Worm (Caenorhabditis elegans) whole organism, L4 larva: ENCODE results near the gene C04H5.7.
A peak's percentile ranks its signal among the peaks of the same experiment; 100 is the strongest.
"Not testable (repeated sequence)": the region's sequence is repeated elsewhere in the genome, so short reads cannot be mapped to it uniquely, and the experiment has no call there.

ENCODE experiments used
- D1046.2 ChIP-seq: fragments of 200-800 bp; sonication (Bioruptor generic); IDR thresholded peaks from 2 replicates; pipeline ENCODE4 v1.3.6; 2022; ENCODE audit warnings: missing genetic modification characterization, missing compliant biosample characterization
- F49E8.2 ChIP-seq: sonication (generic microtip); optimal IDR thresholded peaks from 2 replicates; lab custom pipeline; 2016; ENCODE audit warnings: missing compliant biosample characterization, mild to moderate bottlenecking, missing genetic modification characterization, borderline replicate concordance
- T20F7.1 ChIP-seq: fragments of 200-800 bp; sonication (Bioruptor generic); optimal IDR thresholded peaks from 2 replicates; lab custom pipeline; 2018; ENCODE audit warnings: mild to moderate bottlenecking, missing genetic modification characterization, missing compliant biosample characterization
- T26A8.4 ChIP-seq: fragments of 200-800 bp; sonication (Bioruptor generic); IDR thresholded peaks from 2 replicates; pipeline ENCODE4 v1.3.6; 2022; ENCODE audit warnings: missing genetic modification characterization, missing compliant biosample characterization
- Y75B8A.6 ChIP-seq: fragments of 200-800 bp; sonication (Bioruptor generic); IDR thresholded peaks from 2 replicates; pipeline ENCODE4 v1.3.6; 2022; ENCODE audit warnings: missing genetic modification reagents, missing genetic modification characterization, missing compliant biosample characterization
- ZK337.2 ChIP-seq: fragments of 200-800 bp; sonication (Bioruptor generic); IDR thresholded peaks from 2 replicates; pipeline ENCODE4 v1.3.6; 2022; ENCODE audit warnings: missing genetic modification reagents, missing genetic modification characterization, missing compliant biosample characterization
- ceh-20 ChIP-seq: fragments of 200-800 bp; sonication (Bioruptor generic); IDR thresholded peaks from 2 replicates; pipeline ENCODE4 v1.3.6; 2022; ENCODE audit warnings: missing genetic modification reagents, missing genetic modification characterization, missing compliant biosample characterization
- ceh-44 ChIP-seq: fragments of 200-800 bp; sonication (Bioruptor generic); IDR thresholded peaks from 2 replicates; pipeline ENCODE4 v1.3.6; 2022; ENCODE audit warnings: missing genetic modification reagents, missing genetic modification characterization, missing compliant biosample characterization
- daf-16 ChIP-seq, 3 experiments: sonication (generic microtip); optimal IDR thresholded peaks; 2 replicates each; lab custom pipeline; 2016 to 2017; ENCODE audit warnings: missing genetic modification characterization in 3 of 3, missing genetic modification reagents in 3 of 3, mild to moderate bottlenecking in 2 of 3, missing compliant biosample characterization in 2 of 3, missing biosample characterization in 1 of 3, moderate library complexity in 1 of 3
- fkh-10 ChIP-seq: fragments of 150-350 bp; optimal IDR thresholded peaks from 2 replicates; lab custom pipeline; 2014; ENCODE audit warnings: missing biosample characterization, missing genetic modification reagents, missing genetic modification characterization
- hif-1 ChIP-seq, 2 experiments: sonication (generic microtip); optimal IDR thresholded peaks; 2 replicates each; lab custom pipeline; 2016 to 2017; ENCODE audit warnings: missing compliant biosample characterization in 2 of 2, missing genetic modification characterization in 2 of 2, missing genetic modification reagents in 2 of 2, missing genotype in 2 of 2, mild to moderate bottlenecking in 1 of 2
- hmg-1.1 ChIP-seq: fragments of 200-800 bp; sonication (Bioruptor generic); IDR thresholded peaks from 2 replicates; pipeline ENCODE4 v1.3.6; 2022; ENCODE audit warnings: missing genetic modification reagents, missing genetic modification characterization, missing compliant biosample characterization
- jun-1 ChIP-seq: fragments of 150-350 bp; optimal IDR thresholded peaks from 2 replicates; lab custom pipeline; 2014; ENCODE audit warnings: missing biosample characterization, missing genetic modification reagents, missing genetic modification characterization
- lim-7 ChIP-seq: fragments of 200-800 bp; sonication (Bioruptor generic); IDR thresholded peaks from 2 replicates; pipeline ENCODE4 v1.3.6; 2022; ENCODE audit warnings: missing genetic modification characterization, missing compliant biosample characterization
- lin-1 ChIP-seq: fragments of 200-800 bp; sonication (Bioruptor generic); IDR thresholded peaks from 2 replicates; pipeline ENCODE4 v1.3.6; 2022; ENCODE audit warnings: missing genetic modification reagents, missing genetic modification characterization, missing compliant biosample characterization
- lin-13 ChIP-seq: fragments of 150-350 bp; optimal IDR thresholded peaks from 2 replicates; lab custom pipeline; 2014; ENCODE audit warnings: missing biosample characterization, missing genetic modification reagents, missing genetic modification characterization
- lin-38 ChIP-seq: fragments of 200-800 bp; sonication (Bioruptor generic); IDR thresholded peaks from 2 replicates; pipeline ENCODE4 v1.3.6; 2022; ENCODE audit warnings: missing genetic modification reagents, missing genetic modification characterization, missing compliant biosample characterization
- lir-3 ChIP-seq: sonication (generic microtip); optimal IDR thresholded peaks from 2 replicates; lab custom pipeline; 2016; ENCODE audit warnings: mild to moderate bottlenecking, missing genetic modification characterization, missing compliant biosample characterization
- lsy-2 ChIP-seq, 2 experiments: fragments of 150-350 bp in 1 of 2; sonication (generic microtip) in 1 of 2; optimal IDR thresholded peaks; 2 replicates each; lab custom pipeline; 2014 to 2017; ENCODE audit warnings: missing biosample characterization in 2 of 2, missing genetic modification characterization in 2 of 2
- madf-5 ChIP-seq, 2 experiments: fragments of 200-800 bp; sonication (Bioruptor generic); IDR thresholded peaks; 2 replicates each; pipeline ENCODE4 v1.3.6; 2022; ENCODE audit warnings: missing compliant biosample characterization in 2 of 2, missing genetic modification characterization in 2 of 2
- mep-1 ChIP-seq: fragments of 150-350 bp; sonication (generic microtip); optimal IDR thresholded peaks from 3 replicates; lab custom pipeline; 2014; ENCODE audit warnings: missing biosample characterization, missing genetic modification characterization
- mes-2 ChIP-seq: sonication (generic microtip); optimal IDR thresholded peaks from 2 replicates; lab custom pipeline; 2016; ENCODE audit warnings: missing genotype, mild to moderate bottlenecking, missing genetic modification characterization, missing compliant biosample characterization; ENCODE audit not compliant: poor library complexity, severe bottlenecking
- mxl-3 ChIP-seq: fragments of 200-800 bp; sonication (Bioruptor generic); optimal IDR thresholded peaks from 2 replicates; lab custom pipeline; 2018; ENCODE audit warnings: mild to moderate bottlenecking, missing genetic modification characterization, missing compliant biosample characterization
- nhr-102 ChIP-seq: sonication (generic microtip); optimal IDR thresholded peaks from 2 replicates; lab custom pipeline; 2016; ENCODE audit warnings: mild to moderate bottlenecking, missing genetic modification characterization, moderate library complexity, missing compliant biosample characterization
- nhr-28 ChIP-seq: fragments of 150-350 bp; optimal IDR thresholded peaks from 2 replicates; lab custom pipeline; 2014; ENCODE audit warnings: missing biosample characterization, missing genetic modification characterization
- nhr-76 ChIP-seq: fragments of 150-350 bp; optimal IDR thresholded peaks from 2 replicates; lab custom pipeline; 2014; ENCODE audit warnings: missing biosample characterization, missing genetic modification characterization
- nhr-77 ChIP-seq: fragments of 150-350 bp; optimal IDR thresholded peaks from 2 replicates; lab custom pipeline; 2014; ENCODE audit warnings: missing biosample characterization, missing genetic modification characterization
- pha-4 ChIP-seq, 2 experiments: fragments of 150-350 bp in 1 of 2; fragments of 200-800 bp in 1 of 2; sonication (Bioruptor generic) in 1 of 2; IDR thresholded peaks in 1 of 2; optimal IDR thresholded peaks in 1 of 2; 2 replicates each; pipeline versions ENCODE4 v1.3.6 to Lab custom; 2014 to 2022; ENCODE audit warnings: missing genetic modification characterization in 2 of 2, missing genetic modification reagents in 2 of 2, missing biosample characterization in 1 of 2, missing compliant biosample characterization in 1 of 2
- saeg-2 ChIP-seq: fragments of 200-800 bp; sonication (Bioruptor generic); IDR thresholded peaks from 2 replicates; pipeline ENCODE4 v1.3.6; 2022; ENCODE audit warnings: missing genetic modification reagents, missing genetic modification characterization, missing compliant biosample characterization
- set-16 ChIP-seq: fragments of 200-800 bp; sonication (Bioruptor generic); IDR thresholded peaks from 2 replicates; pipeline ENCODE4 v1.3.6; 2022; ENCODE audit warnings: missing genetic modification reagents, missing genetic modification characterization, missing compliant biosample characterization
- snpc-1.2 ChIP-seq: fragments of 200-800 bp; sonication (Bioruptor generic); IDR thresholded peaks from 2 replicates; pipeline ENCODE4 v1.3.6; 2022; ENCODE audit warnings: missing genetic modification reagents, missing genetic modification characterization, missing compliant biosample characterization
- snpc-4 ChIP-seq: fragments of 150-350 bp; optimal IDR thresholded peaks from 2 replicates; lab custom pipeline; 2014; ENCODE audit warnings: missing biosample characterization, missing genetic modification characterization
- spr-1 ChIP-seq: sonication (generic microtip); optimal IDR thresholded peaks from 2 replicates; lab custom pipeline; 2016; ENCODE audit warnings: mild to moderate bottlenecking, missing genetic modification characterization, missing compliant biosample characterization
- unc-130 ChIP-seq: sonication (generic microtip); optimal IDR thresholded peaks from 2 replicates; lab custom pipeline; 2016; ENCODE audit warnings: missing genetic modification reagents, missing genetic modification characterization, missing compliant biosample characterization
- zfp-3 ChIP-seq: fragments of 200-800 bp; sonication (Bioruptor generic); conservative IDR thresholded peaks from 2 replicates; pipeline ENCODE4 v1.3.6; 2022; ENCODE audit warnings: missing genetic modification reagents, missing genetic modification characterization, missing compliant biosample characterization

Gene C04H5.7

ce11 chrII:14561549-14562115 lies 23.9 kb downstream of the C04H5.7 start, which contains the start of gene mog-4 (continued):
- peak; percentile 94 for TF ChIP-seq mxl-3 (GFP tag; lab: Kevin White, UChicago)
- peak; percentile 61 for TF ChIP-seq lir-3 (tag; lab: Kevin White, UChicago)
- peak; percentile 95 for TF ChIP-seq nhr-102 (tag; lab: Kevin White, UChicago)
- TF ChIP-seq zfp-3 (GFP tag; lab: Robert Waterston, UW): peak; percentile 100
- peak; percentile 91 for TF ChIP-seq snpc-1.2 (GFP tag; lab: Robert Waterston, UW)
- peak; percentile 98 for TF ChIP-seq lin-1 (GFP tag; lab: Robert Waterston, UW)
- TF ChIP-seq lin-13 (GFP tag; lab: Kevin White, UChicago): peak; percentile 62
- peak; percentile 100 for TF ChIP-seq ZK337.2 (GFP tag; lab: Robert Waterston, UW)
- peak; percentile 82 for TF ChIP-seq lim-7 (GFP tag; lab: Robert Waterston, UW)
- peak; percentile 100 for TF ChIP-seq Y75B8A.6 (GFP tag; lab: Robert Waterston, UW)
- TF ChIP-seq spr-1: peak; percentile 93
- peak; percentile 84 for TF ChIP-seq F49E8.2 (tag; lab: Kevin White, UChicago)
- peak; percentile 70 to 92 for TF ChIP-seq daf-16 (GFP tag; optimal IDR thresholded peaks at IDR 0.05; lab: Kevin White, UChicago)
- TF ChIP-seq daf-16 (tag; optimal IDR thresholded peaks at IDR 0.05; lab: Kevin White, UChicago): peak; percentile 76
- TF ChIP-seq saeg-2 (GFP tag; lab: Robert Waterston, UW): peak; percentile 98
- peak; percentile 95 for TF ChIP-seq T20F7.1 (GFP tag; lab: Kevin White, UChicago)
- peak; percentile 99 for TF ChIP-seq T26A8.4 (GFP tag; lab: Robert Waterston, UW)
- TF ChIP-seq mep-1 (tag; lab: Kevin White, UChicago): peak; percentile 90
- TF ChIP-seq jun-1 (tag; lab: Kevin White, UChicago): peak; percentile 40
- peak; percentile 58 for TF ChIP-seq nhr-28
- peak; percentile 97 to 99 for TF ChIP-seq lsy-2 (tag; optimal IDR thresholded peaks at IDR 0.05; lab: Kevin White, UChicago)
- TF ChIP-seq D1046.2 (GFP tag; lab: Robert Waterston, UW): peak; percentile 98
- TF ChIP-seq set-16 (GFP tag; lab: Robert Waterston, UW): peak; percentile 9; the same call in 1 of the 2 replicates
- TF ChIP-seq nhr-76 (tag; lab: Kevin White, UChicago): peak; percentile 43
- TF ChIP-seq snpc-4 (tag; lab: Kevin White, UChicago): peak; percentile 32
- peak; percentile 100 for TF ChIP-seq ceh-20 (GFP tag; lab: Robert Waterston, UW)
- peak; percentile 99 for TF ChIP-seq pha-4 (GFP tag; IDR thresholded peaks at IDR 0.05; lab: Robert Waterston, UW)
- TF ChIP-seq pha-4 (tag; optimal IDR thresholded peaks at IDR 0.05; lab: Kevin White, UChicago): not testable (repeated sequence)
- peak; percentile 99 for TF ChIP-seq ceh-44 (GFP tag; lab: Robert Waterston, UW)
- peak; percentile 99 to 100 for TF ChIP-seq madf-5 (GFP tag; IDR thresholded peaks at IDR 0.05; lab: Robert Waterston, UW)
- TF ChIP-seq fkh-10 (GFP tag; lab: Kevin White, UChicago): peak; percentile 75

DNA sequence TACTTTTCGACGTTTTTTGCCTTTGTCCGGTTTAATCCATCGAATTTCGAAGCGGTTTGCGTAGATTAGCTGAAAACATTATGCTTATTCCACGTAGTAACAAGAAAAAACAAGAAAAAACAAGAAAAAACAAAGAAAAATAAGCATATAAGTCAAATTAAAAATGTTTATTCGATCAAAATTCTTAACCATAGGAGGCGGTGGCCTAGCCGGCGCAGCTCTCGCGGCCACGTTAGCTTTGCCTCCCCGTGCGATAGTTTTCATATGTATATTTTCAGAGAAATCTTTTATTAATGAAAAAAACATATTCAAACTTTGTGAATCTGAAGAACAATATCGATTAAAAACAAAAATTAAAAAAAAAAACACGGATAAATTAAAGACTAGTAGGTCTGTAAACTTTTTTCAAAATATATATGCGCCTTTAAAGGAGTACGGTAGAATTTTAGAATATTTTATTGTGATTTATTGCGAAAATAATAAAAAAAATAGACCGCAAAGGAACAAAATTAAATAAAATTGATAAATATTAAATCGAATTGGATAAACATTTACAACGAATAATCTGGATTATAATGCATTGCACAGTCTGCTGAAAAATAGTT lies 26.1 kb downstream of the C04H5.7 start:
- TF ChIP-seq hif-1 (tag; optimal IDR thresholded peaks at IDR 0.05; lab: Kevin White, UChicago) (peak in 1 of 2 experiments; percentile 32), ZK337.2 (GFP tag; lab: Robert Waterston, UW) (peak; percentile 69; the same call in 1 of the 2 replicates), hmg-1.1 (GFP tag; lab: Robert Waterston, UW) (0 out of 2 replicates have a peak, but pooled peaks have one; percentile 44), madf-5 (GFP tag; IDR thresholded peaks at IDR 0.05; lab: Robert Waterston, UW) (peak in 1 of 2 experiments; percentile 43; a peak in 1 of 4 replicates), nhr-77 (tag; lab: Kevin White, UChicago) (peak; percentile 32), mes-2 (peak; percentile 71), unc-130 (GFP tag; lab: Kevin White, UChicago) (peak; percentile 12), lsy-2 (tag; optimal IDR thresholded peaks at IDR 0.05; lab: Kevin White, UChicago) (peak; percentile 15 to 94), lin-38 (GFP tag; lab: Robert Waterston, UW) (peak; percentile 48)
